Worm (Caenorhabditis elegans) whole organism, L4 larva: ENCODE results near the gene got-2.2.
A peak's percentile ranks its signal among the peaks of the same experiment; 100 is the strongest.

Source experiments
- D1046.2 ChIP-seq: fragments of 200-800 bp; sonication (Bioruptor generic); IDR thresholded peaks from 2 replicates; pipeline ENCODE4 v1.3.6; 2022; ENCODE audit warnings: missing genetic modification characterization, missing compliant biosample characterization
- F10B5.3 ChIP-seq: sonication (generic microtip); optimal IDR thresholded peaks from 2 replicates; lab custom pipeline; 2016; ENCODE audit warnings: mild to moderate bottlenecking, missing genetic modification characterization, missing compliant biosample characterization
- F26F4.8 ChIP-seq: fragments of 200-800 bp; sonication (Bioruptor generic); conservative IDR thresholded peaks from 2 replicates; pipeline ENCODE4 v1.3.6; 2022; ENCODE audit warnings: missing genetic modification characterization, missing compliant biosample characterization
- F44E2.7 ChIP-seq: fragments of 200-800 bp; sonication (Bioruptor generic); IDR thresholded peaks from 2 replicates; pipeline ENCODE4 v2.1.2; 2022; ENCODE audit warnings: missing genetic modification characterization, missing compliant biosample characterization
- R02D3.7 ChIP-seq: fragments of 150-350 bp; sonication (generic microtip); optimal IDR thresholded peaks from 3 replicates; lab custom pipeline; 2014; ENCODE audit warnings: missing biosample characterization, missing genetic modification characterization
- Y48G9A.11 ChIP-seq: fragments of 200-800 bp; sonication (Bioruptor generic); IDR thresholded peaks from 2 replicates; pipeline ENCODE4 v1.3.6; 2022; ENCODE audit warnings: missing genetic modification reagents, missing genetic modification characterization, missing compliant biosample characterization
- Y5F2A.4 ChIP-seq: fragments of 200-800 bp; sonication (Bioruptor generic); optimal IDR thresholded peaks from 2 replicates; lab custom pipeline; 2018; ENCODE audit warnings: mild to moderate bottlenecking, missing genetic modification characterization, missing compliant biosample characterization
- aha-1 ChIP-seq: fragments of 150-350 bp; peaks from one replicate; lab custom pipeline; 2014; ENCODE audit warnings: missing biosample characterization, missing genetic modification characterization
- ama-1 ChIP-seq: fragments of 150-350 bp; optimal IDR thresholded peaks from 2 replicates; lab custom pipeline; 2014; ENCODE audit warnings: inconsistent platforms, mixed read lengths
- attf-4 ChIP-seq: sonication (generic microtip); optimal IDR thresholded peaks from 3 replicates; lab custom pipeline; 2017; ENCODE audit warnings: missing biosample characterization, missing genetic modification characterization
- ceh-28 ChIP-seq: fragments of 150-350 bp; optimal IDR thresholded peaks from 2 replicates; lab custom pipeline; 2014; ENCODE audit warnings: missing biosample characterization, missing genetic modification reagents, missing genetic modification characterization
- ceh-32 ChIP-seq: sonication (generic microtip); optimal IDR thresholded peaks from 2 replicates; lab custom pipeline; 2016; ENCODE audit warnings: mild to moderate bottlenecking, missing genetic modification characterization, missing compliant biosample characterization; ENCODE audit not compliant: poor library complexity
- ces-1 ChIP-seq: fragments of 150-350 bp; sonication (generic microtip); optimal IDR thresholded peaks from 4 replicates; lab custom pipeline; 2014; ENCODE audit warnings: missing biosample characterization, missing genetic modification reagents, missing genetic modification characterization
- daf-16 ChIP-seq, 3 experiments: sonication (generic microtip); optimal IDR thresholded peaks; 2 replicates each; lab custom pipeline; 2016 to 2017; ENCODE audit warnings: missing genetic modification characterization in 3 of 3, missing genetic modification reagents in 3 of 3, mild to moderate bottlenecking in 2 of 3, missing compliant biosample characterization in 2 of 3, missing biosample characterization in 1 of 3, moderate library complexity in 1 of 3
- daf-19 ChIP-seq: fragments of 200-800 bp; sonication (Bioruptor generic); conservative IDR thresholded peaks from 2 replicates; pipeline ENCODE4 v1.3.6; 2022; ENCODE audit warnings: missing genetic modification characterization, missing compliant biosample characterization
- daf-8 ChIP-seq: fragments of 200-800 bp; sonication (Bioruptor generic); IDR thresholded peaks from 2 replicates; pipeline ENCODE4 v1.3.6; 2022; ENCODE audit warnings: missing genetic modification characterization, missing compliant biosample characterization
- dmd-6 ChIP-seq: fragments of 200-800 bp; sonication (Bioruptor generic); IDR thresholded peaks from 2 replicates; pipeline ENCODE4 v1.3.6; 2022; ENCODE audit warnings: missing genetic modification reagents, missing genetic modification characterization, missing compliant biosample characterization
- dve-1 ChIP-seq: sonication (generic microtip); optimal IDR thresholded peaks from 2 replicates; lab custom pipeline; 2017; ENCODE audit warnings: antibody characterized with exemption, mild to moderate bottlenecking, missing genetic modification characterization, missing compliant biosample characterization; ENCODE audit not compliant: insufficient read depth
- hif-1 ChIP-seq, 2 experiments: sonication (generic microtip); optimal IDR thresholded peaks; 2 replicates each; lab custom pipeline; 2016 to 2017; ENCODE audit warnings: missing compliant biosample characterization in 2 of 2, missing genetic modification characterization in 2 of 2, missing genetic modification reagents in 2 of 2, missing genotype in 2 of 2, mild to moderate bottlenecking in 1 of 2
- hlh-11 ChIP-seq: fragments of 200-800 bp; sonication (Bioruptor generic); optimal IDR thresholded peaks from 2 replicates; lab custom pipeline; 2018; ENCODE audit warnings: mild to moderate bottlenecking, missing genetic modification characterization, missing compliant biosample characterization
- hlh-30 ChIP-seq: sonication (generic microtip); optimal IDR thresholded peaks from 2 replicates; lab custom pipeline; 2017; ENCODE audit warnings: antibody characterized with exemption, mild to moderate bottlenecking, missing genetic modification characterization, missing compliant biosample characterization; ENCODE audit not compliant: insufficient read depth
- hmg-1.1 ChIP-seq: fragments of 200-800 bp; sonication (Bioruptor generic); IDR thresholded peaks from 2 replicates; pipeline ENCODE4 v1.3.6; 2022; ENCODE audit warnings: missing genetic modification reagents, missing genetic modification characterization, missing compliant biosample characterization
- lin-1 ChIP-seq: fragments of 200-800 bp; sonication (Bioruptor generic); IDR thresholded peaks from 2 replicates; pipeline ENCODE4 v1.3.6; 2022; ENCODE audit warnings: missing genetic modification reagents, missing genetic modification characterization, missing compliant biosample characterization
- lin-13 ChIP-seq: fragments of 150-350 bp; optimal IDR thresholded peaks from 2 replicates; lab custom pipeline; 2014; ENCODE audit warnings: missing biosample characterization, missing genetic modification reagents, missing genetic modification characterization
- lin-15B ChIP-seq: fragments of 150-350 bp; sonication (generic microtip); optimal IDR thresholded peaks from 3 replicates; lab custom pipeline; 2014; ENCODE audit warnings: missing biosample characterization, missing genetic modification characterization
- lin-38 ChIP-seq: fragments of 200-800 bp; sonication (Bioruptor generic); IDR thresholded peaks from 2 replicates; pipeline ENCODE4 v1.3.6; 2022; ENCODE audit warnings: missing genetic modification reagents, missing genetic modification characterization, missing compliant biosample characterization
- lir-3 ChIP-seq: sonication (generic microtip); optimal IDR thresholded peaks from 2 replicates; lab custom pipeline; 2016; ENCODE audit warnings: mild to moderate bottlenecking, missing genetic modification characterization, missing compliant biosample characterization
- lsy-2 ChIP-seq, 2 experiments: fragments of 150-350 bp in 1 of 2; sonication (generic microtip) in 1 of 2; optimal IDR thresholded peaks; 2 replicates each; lab custom pipeline; 2014 to 2017; ENCODE audit warnings: missing biosample characterization in 2 of 2, missing genetic modification characterization in 2 of 2
- madf-5 ChIP-seq, 2 experiments: fragments of 200-800 bp; sonication (Bioruptor generic); IDR thresholded peaks; 2 replicates each; pipeline ENCODE4 v1.3.6; 2022; ENCODE audit warnings: missing compliant biosample characterization in 2 of 2, missing genetic modification characterization in 2 of 2
- mep-1 ChIP-seq: fragments of 150-350 bp; sonication (generic microtip); optimal IDR thresholded peaks from 3 replicates; lab custom pipeline; 2014; ENCODE audit warnings: missing biosample characterization, missing genetic modification characterization
- mxl-2 ChIP-seq: fragments of 200-800 bp; sonication (Bioruptor generic); conservative IDR thresholded peaks from 2 replicates; pipeline ENCODE4 v1.3.6; 2022; ENCODE audit warnings: missing genetic modification reagents, missing genetic modification characterization, missing compliant biosample characterization
- mxl-3 ChIP-seq: fragments of 200-800 bp; sonication (Bioruptor generic); optimal IDR thresholded peaks from 2 replicates; lab custom pipeline; 2018; ENCODE audit warnings: mild to moderate bottlenecking, missing genetic modification characterization, missing compliant biosample characterization
- nhr-28 ChIP-seq: fragments of 150-350 bp; optimal IDR thresholded peaks from 2 replicates; lab custom pipeline; 2014; ENCODE audit warnings: missing biosample characterization, missing genetic modification characterization
- nhr-41 ChIP-seq: fragments of 200-800 bp; sonication (Bioruptor generic); IDR thresholded peaks from 2 replicates; pipeline ENCODE4 v1.3.6; 2022; ENCODE audit warnings: missing genetic modification reagents, missing genetic modification characterization, missing compliant biosample characterization
- nhr-42 ChIP-seq: fragments of 200-800 bp; sonication (Bioruptor generic); IDR thresholded peaks from 2 replicates; pipeline ENCODE4 v1.3.6; 2022; ENCODE audit warnings: missing genetic modification characterization, missing compliant biosample characterization
- nhr-6 ChIP-seq: fragments of 150-350 bp; optimal IDR thresholded peaks from 2 replicates; lab custom pipeline; 2014; ENCODE audit warnings: missing biosample characterization, missing genetic modification characterization
- nhr-77 ChIP-seq: fragments of 150-350 bp; optimal IDR thresholded peaks from 2 replicates; lab custom pipeline; 2014; ENCODE audit warnings: missing biosample characterization, missing genetic modification characterization
- saeg-2 ChIP-seq: fragments of 200-800 bp; sonication (Bioruptor generic); IDR thresholded peaks from 2 replicates; pipeline ENCODE4 v1.3.6; 2022; ENCODE audit warnings: missing genetic modification reagents, missing genetic modification characterization, missing compliant biosample characterization
- set-16 ChIP-seq: fragments of 200-800 bp; sonication (Bioruptor generic); IDR thresholded peaks from 2 replicates; pipeline ENCODE4 v1.3.6; 2022; ENCODE audit warnings: missing genetic modification reagents, missing genetic modification characterization, missing compliant biosample characterization
- snpc-1.2 ChIP-seq: fragments of 200-800 bp; sonication (Bioruptor generic); IDR thresholded peaks from 2 replicates; pipeline ENCODE4 v1.3.6; 2022; ENCODE audit warnings: missing genetic modification reagents, missing genetic modification characterization, missing compliant biosample characterization
- spr-1 ChIP-seq: sonication (generic microtip); optimal IDR thresholded peaks from 2 replicates; lab custom pipeline; 2016; ENCODE audit warnings: mild to moderate bottlenecking, missing genetic modification characterization, missing compliant biosample characterization
- spr-3 ChIP-seq: fragments of 200-800 bp; sonication (Bioruptor generic); optimal IDR thresholded peaks from 2 replicates; lab custom pipeline; 2018; ENCODE audit warnings: mild to moderate bottlenecking, missing genetic modification characterization, missing compliant biosample characterization
- unc-130 ChIP-seq: sonication (generic microtip); optimal IDR thresholded peaks from 2 replicates; lab custom pipeline; 2016; ENCODE audit warnings: missing genetic modification reagents, missing genetic modification characterization, missing compliant biosample characterization
- zip-2 ChIP-seq: fragments of 150-350 bp; optimal IDR thresholded peaks from 2 replicates; lab custom pipeline; 2014; ENCODE audit warnings: missing biosample characterization, missing genetic modification characterization
- ztf-11 ChIP-seq: fragments of 150-350 bp; optimal IDR thresholded peaks from 2 replicates; lab custom pipeline; 2014; ENCODE audit warnings: missing biosample characterization, missing genetic modification characterization
- ztf-7 ChIP-seq: fragments of 150-350 bp; optimal IDR thresholded peaks from 2 replicates; lab custom pipeline; 2014; ENCODE audit warnings: missing biosample characterization, missing genetic modification characterization

Gene got-2.2

DNA sequence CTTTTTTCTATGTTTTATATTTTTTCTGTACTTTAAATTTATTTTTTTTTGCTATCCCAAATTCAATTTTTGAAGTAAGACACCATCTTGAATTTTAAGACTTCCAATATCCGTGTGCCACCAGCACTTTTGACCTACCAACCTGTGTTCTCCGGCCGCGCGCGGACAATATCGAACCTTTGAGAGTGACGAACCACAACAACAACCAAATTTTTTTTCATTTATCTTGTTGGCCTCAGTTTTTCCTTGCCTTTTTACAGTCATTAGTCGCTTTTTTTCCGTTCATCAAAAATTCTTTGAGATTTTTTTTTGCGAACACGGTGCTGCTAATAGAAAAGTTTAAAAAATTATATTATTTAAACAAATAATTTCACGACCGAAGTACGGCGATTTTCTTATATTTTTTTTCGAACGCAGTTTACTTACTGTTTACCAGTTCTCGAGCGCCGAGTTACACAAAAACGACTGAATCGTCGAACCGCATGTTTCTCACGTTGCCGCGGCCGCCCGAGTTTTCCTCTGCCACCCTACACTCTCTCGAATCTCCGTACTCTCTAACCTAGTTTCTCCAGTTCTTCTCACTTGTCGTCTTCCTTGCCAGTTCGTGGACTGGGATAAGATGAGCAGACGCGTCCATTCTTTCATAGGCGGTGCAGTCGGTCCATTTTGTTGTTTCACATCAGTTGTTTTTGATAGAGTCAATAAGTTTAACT lies 700 bp upstream of the got-2.2 start (continued):
- TF ChIP-seq madf-5 (GFP tag; IDR thresholded peaks at IDR 0.05; lab: Robert Waterston, UW) (no peak), nhr-28 (no peak), zip-2 (tag; lab: Kevin White, UChicago) (no peak), lir-3 (tag; lab: Kevin White, UChicago) (no peak), mxl-3 (peak; percentile 96), set-16 (no peak), Y5F2A.4 (GFP tag; lab: Kevin White, UChicago) (no peak), ces-1 (GFP tag; lab: Kevin White, UChicago) (no peak), ceh-32 (tag; lab: Kevin White, UChicago) (no peak), spr-3 (GFP tag; lab: Kevin White, UChicago) (no peak), mep-1 (peak; percentile 3), F26F4.8 (no peak), R02D3.7 (tag; lab: Kevin White, UChicago) (no peak), nhr-41 (GFP tag; lab: Robert Waterston, UW) (no peak), D1046.2 (GFP tag; lab: Robert Waterston, UW) (no peak), Y48G9A.11 (GFP tag; lab: Robert Waterston, UW) (no peak), hmg-1.1 (GFP tag; lab: Robert Waterston, UW) (peak; percentile 53; the same call in 1 of the 2 replicates), dmd-6 (GFP tag; lab: Robert Waterston, UW) (peak; percentile 6; the same call in 1 of the 2 replicates), lsy-2 (tag; optimal IDR thresholded peaks at IDR 0.05; lab: Kevin White, UChicago) (peak in 1 of 2 experiments; percentile 19), unc-130 (GFP tag; lab: Kevin White, UChicago) (no peak), daf-8 (GFP tag; lab: Robert Waterston, UW) (no peak), lin-15B (no peak), nhr-42 (GFP tag; lab: Robert Waterston, UW) (no peak), hlh-30 (tag; lab: Kevin White, UChicago) (no peak), snpc-1.2 (GFP tag; lab: Robert Waterston, UW) (no peak), spr-1 (tag; lab: Kevin White, UChicago) (no peak), F10B5.3 (tag; lab: Kevin White, UChicago) (no peak), nhr-77 (no peak), attf-4 (no peak)

DNA sequence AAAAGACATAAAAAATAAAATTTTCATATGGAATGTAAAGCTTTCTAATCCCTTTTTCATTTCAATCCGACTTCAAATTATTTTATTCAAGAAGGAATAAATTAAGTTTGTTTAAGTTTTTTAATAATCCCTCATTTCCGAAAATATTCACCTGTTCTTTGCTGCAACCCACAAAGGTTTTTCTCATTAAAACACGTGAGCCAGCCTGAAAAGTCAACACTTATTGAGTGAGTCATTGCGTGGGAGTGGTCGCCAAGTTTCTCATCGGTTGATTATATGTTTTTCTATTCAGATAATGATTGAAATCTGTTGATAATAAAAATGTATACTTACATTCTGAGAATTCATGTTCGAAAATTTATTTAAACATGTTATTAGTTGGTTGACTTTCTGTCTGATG lies 4.7 kb downstream of the got-2.2 start:
- no peak for TF ChIP-seq ama-1
- TF ChIP-seq F44E2.7 (GFP tag; lab: Robert Waterston, UW), result no peak
- no peak for TF ChIP-seq attf-4
- TF ChIP-seq madf-5 (GFP tag; IDR thresholded peaks at IDR 0.05; lab: Robert Waterston, UW), result no peak
- no peak for TF ChIP-seq lin-38 (GFP tag; lab: Robert Waterston, UW)
- no peak for TF ChIP-seq nhr-41 (GFP tag; lab: Robert Waterston, UW)
- TF ChIP-seq lin-1 (GFP tag; lab: Robert Waterston, UW), result no peak
- no peak for TF ChIP-seq ztf-11 (tag; lab: Kevin White, UChicago)
- TF ChIP-seq lin-15B, result no peak
- TF ChIP-seq dve-1 (tag; lab: Kevin White, UChicago), result peak; percentile 41
- peak; percentile 13 for TF ChIP-seq nhr-6
- TF ChIP-seq daf-19 (GFP tag; lab: Robert Waterston, UW), result no peak
- TF ChIP-seq ztf-7, result no peak
- TF ChIP-seq mxl-2 (GFP tag; lab: Robert Waterston, UW), result no peak
- no peak for TF ChIP-seq lin-13
- TF ChIP-seq daf-16 (GFP tag; optimal IDR thresholded peaks at IDR 0.05; lab: Kevin White, UChicago), result no peak
- peak; percentile 2 for TF ChIP-seq daf-16 (tag; optimal IDR thresholded peaks at IDR 0.05; lab: Kevin White, UChicago)
- TF ChIP-seq lsy-2 (tag; optimal IDR thresholded peaks at IDR 0.05; lab: Kevin White, UChicago), result peak in 1 of 2 experiments; percentile 12
- no peak for TF ChIP-seq hlh-11
- TF ChIP-seq saeg-2 (GFP tag; lab: Robert Waterston, UW), result no peak
- TF ChIP-seq ceh-28 (tag; lab: Kevin White, UChicago), result no peak
- TF ChIP-seq aha-1 (tag; lab: Kevin White, UChicago), result peak; percentile 73
- no peak for TF ChIP-seq hif-1 (tag; optimal IDR thresholded peaks at IDR 0.05; lab: Kevin White, UChicago)
